Fruit fly (Drosophila melanogaster) whole organism, prepupa: ENCODE data around the gene CG14537.

Experiments used
- CG10631 ChIP-seq: fragments of 200-800 bp; sonication (Bioruptor generic); optimal IDR thresholded peaks from 2 replicates; lab custom pipeline; 2016; ENCODE audit warnings: missing biosample characterization, missing genetic modification characterization
- CG10669 ChIP-seq: fragments of 200-800 bp; sonication (Bioruptor generic); optimal IDR thresholded peaks from 3 replicates; lab custom pipeline; 2018; ENCODE audit warnings: missing biosample characterization, mild to moderate bottlenecking, missing genetic modification characterization, moderate library complexity
- CG34406 ChIP-seq: fragments of 200-800 bp; sonication (Bioruptor generic); optimal IDR thresholded peaks from 3 replicates; lab custom pipeline; 2016; ENCODE audit warnings: missing biosample characterization, missing genetic modification characterization
- CG8632 ChIP-seq: fragments of 200-800 bp; sonication (Bioruptor generic); optimal IDR thresholded peaks from 3 replicates; lab custom pipeline; 2016; ENCODE audit warnings: missing biosample characterization, missing genetic modification characterization
- Ets21C ChIP-seq: fragments of 200-800 bp; sonication (Bioruptor generic); optimal IDR thresholded peaks from 3 replicates; lab custom pipeline; 2016; ENCODE audit warnings: missing biosample characterization, missing genetic modification characterization
- Hr4 ChIP-seq: fragments of 200-800 bp; sonication (Bioruptor generic); optimal IDR thresholded peaks from 3 replicates; lab custom pipeline; 2016; ENCODE audit warnings: missing biosample characterization, missing genetic modification characterization
- Lpt ChIP-seq: fragments of 200-800 bp; sonication (Bioruptor generic); optimal IDR thresholded peaks from 3 replicates; lab custom pipeline; 2016; ENCODE audit warnings: missing biosample characterization, missing genetic modification characterization
- Met ChIP-seq: fragments of 200-800 bp; sonication (Bioruptor generic); optimal IDR thresholded peaks from 3 replicates; lab custom pipeline; 2016; ENCODE audit warnings: missing biosample characterization, missing genetic modification characterization
- OdsH ChIP-seq: fragments of 200-800 bp; sonication (Bioruptor generic); optimal IDR thresholded peaks from 3 replicates; lab custom pipeline; 2016; ENCODE audit warnings: missing biosample characterization, missing genetic modification characterization
- Sox102F ChIP-seq: fragments of 200-800 bp; sonication (Bioruptor generic); optimal IDR thresholded peaks from 2 replicates; lab custom pipeline; 2016; ENCODE audit warnings: missing biosample characterization, mild to moderate bottlenecking, missing genetic modification characterization
- Sox14 ChIP-seq: fragments of 200-800 bp; sonication (Bioruptor generic); optimal IDR thresholded peaks from 3 replicates; lab custom pipeline; 2016; ENCODE audit warnings: missing biosample characterization, missing genetic modification characterization
- eg ChIP-seq: fragments of 200-800 bp; sonication (Bioruptor generic); IDR thresholded peaks from 3 replicates; pipeline ENCODE4 v1.3.6; 2022; ENCODE audit warnings: missing biosample characterization, missing genetic modification characterization
- net ChIP-seq: fragments of 200-800 bp; sonication (Bioruptor generic); optimal IDR thresholded peaks from 3 replicates; lab custom pipeline; 2016; ENCODE audit warnings: missing biosample characterization, missing genetic modification characterization
- topi ChIP-seq: fragments of 200-800 bp; sonication (Bioruptor generic); optimal IDR thresholded peaks from 3 replicates; lab custom pipeline; 2016; ENCODE audit warnings: missing biosample characterization, missing genetic modification characterization

DNA sequence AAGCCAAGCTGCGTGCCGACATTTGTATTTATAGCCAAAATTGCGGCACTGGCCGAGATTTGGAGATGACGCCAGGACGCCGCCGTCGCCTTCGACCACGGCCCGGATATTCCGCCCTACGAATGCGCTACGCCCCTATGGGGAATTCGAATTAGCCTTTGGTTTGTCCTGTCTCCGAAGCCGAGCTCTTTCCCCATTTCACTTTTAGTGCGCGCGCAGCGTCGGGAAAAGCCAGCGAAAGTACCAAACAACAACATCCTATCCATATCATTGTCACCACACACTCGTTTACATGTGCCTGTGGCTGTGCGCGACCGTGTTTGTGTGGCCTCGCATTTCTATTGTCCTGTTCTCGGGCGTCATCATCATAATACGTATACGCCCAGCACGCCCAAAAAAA, 31.1 kb downstream of the CG14537 start, which contains the start of gene Proc:
- TF ChIP-seq CG10631 (GFP tag; lab: Kevin White, UChicago) (no peak), topi (GFP tag; lab: Kevin White, UChicago) (no peak), net (no peak), CG34406 (GFP tag; lab: Kevin White, UChicago) (no peak), CG10669 (GFP tag; lab: Kevin White, UChicago) (no peak), OdsH (GFP tag; lab: Kevin White, UChicago) (no peak), Lpt (GFP tag; lab: Kevin White, UChicago) (no peak), eg (GFP tag; lab: Robert Waterston, UW) (no peak), Sox102F (no peak), CG8632 (GFP tag; lab: Kevin White, UChicago) (no peak), Ets21C (no peak), Sox14 (no peak), Met (GFP tag; lab: Kevin White, UChicago) (no peak), Hr4 (GFP tag; lab: Kevin White, UChicago) (no peak)
